Worm (Caenorhabditis elegans) whole organism, late embryonic: ENCODE measurements around the gene C04G6.4.

Experiments used
- F13H6.1 ChIP-seq: sonication (generic microtip); optimal IDR thresholded peaks from 2 replicates; lab custom pipeline; 2016; ENCODE audit warnings: missing genetic modification characterization, missing compliant biosample characterization
- K02D7.2 ChIP-seq: sonication (generic microtip); optimal IDR thresholded peaks from 2 replicates; lab custom pipeline; 2017; ENCODE audit warnings: mild to moderate bottlenecking, missing genetic modification characterization, missing compliant biosample characterization
- K09A11.1 ChIP-seq: sonication (generic microtip); optimal IDR thresholded peaks from 2 replicates; lab custom pipeline; 2017; ENCODE audit warnings: antibody characterized with exemption, mild to moderate bottlenecking, missing genetic modification characterization, missing compliant biosample characterization; ENCODE audit not compliant: insufficient read depth
- T23F11.4 ChIP-seq: fragments of 200-800 bp; sonication (Bioruptor generic); optimal IDR thresholded peaks from 2 replicates; lab custom pipeline; 2018; ENCODE audit warnings: mild to moderate bottlenecking, missing genetic modification characterization, missing compliant biosample characterization
- Y22D7AL.16 ChIP-seq: sonication (generic microtip); optimal IDR thresholded peaks from 2 replicates; lab custom pipeline; 2016; ENCODE audit warnings: missing genetic modification characterization, missing compliant biosample characterization
- ahr-1 ChIP-seq: sonication (generic microtip); optimal IDR thresholded peaks from 2 replicates; lab custom pipeline; 2016; ENCODE audit warnings: missing genetic modification characterization, missing compliant biosample characterization
- ceh-14 ChIP-seq: sonication (generic microtip); optimal IDR thresholded peaks from 2 replicates; lab custom pipeline; 2016; ENCODE audit warnings: missing genotype, missing genetic modification characterization, missing compliant biosample characterization
- ceh-19 ChIP-seq: fragments of 200-800 bp; sonication (Bioruptor generic); optimal IDR thresholded peaks from 2 replicates; lab custom pipeline; 2018; ENCODE audit warnings: mild to moderate bottlenecking, missing genetic modification characterization, missing compliant biosample characterization
- ceh-2 ChIP-seq: sonication (generic microtip); optimal IDR thresholded peaks from 2 replicates; lab custom pipeline; 2016; ENCODE audit warnings: missing genotype, missing genetic modification characterization, missing compliant biosample characterization
- ceh-22 ChIP-seq: sonication (generic microtip); optimal IDR thresholded peaks from 2 replicates; lab custom pipeline; 2017; ENCODE audit warnings: missing biosample characterization, missing genetic modification characterization
- ceh-30 ChIP-seq: fragments of 150-350 bp; optimal IDR thresholded peaks from 2 replicates; lab custom pipeline; 2014; ENCODE audit warnings: missing biosample characterization, missing genetic modification characterization
- ceh-45 ChIP-seq: fragments of 200-800 bp; sonication (Bioruptor generic); IDR thresholded peaks from 2 replicates; pipeline ENCODE4 v1.3.6; 2022; ENCODE audit warnings: missing genetic modification reagents, missing genetic modification characterization, missing compliant biosample characterization
- dmd-4 ChIP-seq: sonication (generic microtip); optimal IDR thresholded peaks from 2 replicates; lab custom pipeline; 2016; ENCODE audit warnings: borderline replicate concordance, missing genetic modification characterization, missing compliant biosample characterization
- dve-1 ChIP-seq: sonication (generic microtip); optimal IDR thresholded peaks from 2 replicates; lab custom pipeline; 2017; ENCODE audit warnings: antibody characterized with exemption, mild to moderate bottlenecking, missing genetic modification characterization, missing compliant biosample characterization
- elt-2 ChIP-seq: sonication (generic microtip); optimal IDR thresholded peaks from 2 replicates; lab custom pipeline; 2016; ENCODE audit warnings: missing genetic modification reagents, missing genetic modification characterization, missing compliant biosample characterization
- elt-4 ChIP-seq: sonication (generic microtip); optimal IDR thresholded peaks from 2 replicates; lab custom pipeline; 2016; ENCODE audit warnings: missing genetic modification characterization, missing compliant biosample characterization
- eyg-1 ChIP-seq: sonication (generic microtip); optimal IDR thresholded peaks from 2 replicates; lab custom pipeline; 2016; ENCODE audit warnings: missing genotype, missing genetic modification characterization, missing compliant biosample characterization
- fax-1 ChIP-seq: sonication (generic microtip); optimal IDR thresholded peaks from 2 replicates; lab custom pipeline; 2016; ENCODE audit warnings: missing genotype, missing genetic modification characterization, missing compliant biosample characterization
- fkh-10 ChIP-seq: fragments of 150-350 bp; optimal IDR thresholded peaks from 2 replicates; lab custom pipeline; 2014; ENCODE audit warnings: missing biosample characterization, missing genetic modification reagents, missing genetic modification characterization
- gmeb-2 ChIP-seq: sonication (generic microtip); optimal IDR thresholded peaks from 2 replicates; lab custom pipeline; 2016; ENCODE audit warnings: missing genetic modification characterization, inconsistent platforms, missing compliant biosample characterization
- hlh-13 ChIP-seq: fragments of 200-800 bp; sonication (Bioruptor generic); optimal IDR thresholded peaks from 2 replicates; lab custom pipeline; 2018; ENCODE audit warnings: mild to moderate bottlenecking, missing genetic modification characterization, missing compliant biosample characterization
- hlh-15 ChIP-seq: sonication (generic microtip); optimal IDR thresholded peaks from 2 replicates; lab custom pipeline; 2016; ENCODE audit warnings: missing genetic modification characterization, missing compliant biosample characterization
- lim-6 ChIP-seq: sonication (generic microtip); optimal IDR thresholded peaks from 2 replicates; lab custom pipeline; 2016; ENCODE audit warnings: missing genetic modification characterization, missing compliant biosample characterization
- lin-11 ChIP-seq: fragments of 200-800 bp; sonication (Bioruptor generic); optimal IDR thresholded peaks from 2 replicates; lab custom pipeline; 2018; ENCODE audit warnings: mild to moderate bottlenecking, missing genetic modification characterization, missing compliant biosample characterization
- madf-2 ChIP-seq: sonication (generic microtip); optimal IDR thresholded peaks from 2 replicates; lab custom pipeline; 2017; ENCODE audit warnings: missing genetic modification characterization, missing compliant biosample characterization
- mec-3 ChIP-seq: sonication (generic microtip); optimal IDR thresholded peaks from 2 replicates; lab custom pipeline; 2016; ENCODE audit warnings: borderline replicate concordance, missing genetic modification characterization, missing compliant biosample characterization
- nfya-1 ChIP-seq: sonication (generic microtip); optimal IDR thresholded peaks from 2 replicates; lab custom pipeline; 2017; ENCODE audit warnings: missing genetic modification characterization, mild to moderate bottlenecking, missing compliant biosample characterization, antibody characterized with exemption, moderate library complexity
- nhr-11 ChIP-seq: fragments of 150-350 bp; optimal IDR thresholded peaks from 2 replicates; lab custom pipeline; 2014; ENCODE audit warnings: missing biosample characterization, missing genetic modification characterization
- nhr-232 ChIP-seq: sonication (generic microtip); optimal IDR thresholded peaks from 2 replicates; lab custom pipeline; 2016; ENCODE audit warnings: missing genetic modification characterization, missing compliant biosample characterization
- odd-2 ChIP-seq: sonication (generic microtip); optimal IDR thresholded peaks from 2 replicates; lab custom pipeline; 2017; ENCODE audit warnings: antibody characterized with exemption, mild to moderate bottlenecking, missing genetic modification characterization, missing compliant biosample characterization
- pag-3 ChIP-seq: sonication (generic microtip); optimal IDR thresholded peaks from 2 replicates; lab custom pipeline; 2016; ENCODE audit warnings: missing compliant biosample characterization, missing genetic modification characterization, borderline replicate concordance
- pat-9 ChIP-seq: fragments of 200-800 bp; sonication (Bioruptor generic); optimal IDR thresholded peaks from 2 replicates; lab custom pipeline; 2018; ENCODE audit warnings: mild to moderate bottlenecking, missing genetic modification characterization, moderate library complexity, missing compliant biosample characterization
- pha-2 ChIP-seq: sonication (generic microtip); optimal IDR thresholded peaks from 2 replicates; lab custom pipeline; 2017; ENCODE audit warnings: mild to moderate bottlenecking, missing genetic modification characterization, missing compliant biosample characterization
- pqm-1 ChIP-seq: sonication (generic microtip); optimal IDR thresholded peaks from 2 replicates; lab custom pipeline; 2016; ENCODE audit warnings: missing genetic modification characterization, missing compliant biosample characterization
- sdc-2 ChIP-seq: sonication (generic microtip); optimal IDR thresholded peaks from 2 replicates; lab custom pipeline; 2016; ENCODE audit warnings: missing genotype, missing genetic modification characterization, missing compliant biosample characterization
- sox-2 ChIP-seq: fragments of 200-800 bp; sonication (Bioruptor generic); IDR thresholded peaks from 2 replicates; pipeline ENCODE4 v1.3.6; 2022; ENCODE audit warnings: missing genetic modification reagents, missing genetic modification characterization, missing compliant biosample characterization
- sox-4 ChIP-seq: sonication (generic microtip); optimal IDR thresholded peaks from 2 replicates; lab custom pipeline; 2017; ENCODE audit warnings: mild to moderate bottlenecking, missing genetic modification characterization, inconsistent platforms, missing compliant biosample characterization
- tbx-7 ChIP-seq: sonication (generic microtip); optimal IDR thresholded peaks from 2 replicates; lab custom pipeline; 2016; ENCODE audit warnings: missing genotype, missing genetic modification characterization, missing compliant biosample characterization
- ttx-3 ChIP-seq: sonication (generic microtip); optimal IDR thresholded peaks from 2 replicates; lab custom pipeline; 2016; ENCODE audit warnings: missing genetic modification reagents, missing genetic modification characterization, missing compliant biosample characterization
- unc-42 ChIP-seq: sonication (generic microtip); optimal IDR thresholded peaks from 2 replicates; lab custom pipeline; 2016; ENCODE audit warnings: missing genotype, missing genetic modification characterization, missing compliant biosample characterization
- unc-55 ChIP-seq: sonication (generic microtip); optimal IDR thresholded peaks from 2 replicates; lab custom pipeline; 2017; ENCODE audit warnings: missing biosample characterization, missing genetic modification reagents, missing genetic modification characterization
- unc-86 ChIP-seq: sonication (generic microtip); optimal IDR thresholded peaks from 2 replicates; lab custom pipeline; 2016; ENCODE audit warnings: missing genetic modification characterization, missing compliant biosample characterization
- zip-5 ChIP-seq: sonication (generic microtip); optimal IDR thresholded peaks from 2 replicates; lab custom pipeline; 2016; ENCODE audit warnings: missing genetic modification characterization, missing compliant biosample characterization
- ztf-16 ChIP-seq: sonication (generic microtip); optimal IDR thresholded peaks from 2 replicates; lab custom pipeline; 2017; ENCODE audit warnings: missing genetic modification characterization, missing compliant biosample characterization

Gene C04G6.4

ce11 chrII:5105020-5105419 is 21.8 kb upstream of the C04G6.4 start (continued):
- TF ChIP-seq K02D7.2 (tag; lab: Kevin White, UChicago) (peak; percentile 95), ceh-14 (peak; percentile 94), ztf-16 (peak; percentile 96), ceh-22 (tag; lab: Kevin White, UChicago) (peak; percentile 28), dve-1 (tag; lab: Kevin White, UChicago) (peak; percentile 93), lin-11 (tag; lab: Kevin White, UChicago) (peak; percentile 94), ceh-19 (peak; percentile 97), ttx-3 (tag; lab: Kevin White, UChicago) (peak; percentile 94), nhr-232 (tag; lab: Kevin White, UChicago) (peak; percentile 97), gmeb-2 (tag; lab: Kevin White, UChicago) (peak; percentile 98), unc-55 (GFP tag; lab: Kevin White, UChicago) (no peak), dmd-4 (peak; percentile 96), Y22D7AL.16 (tag; lab: Kevin White, UChicago) (peak; percentile 98), ceh-2 (tag; lab: Kevin White, UChicago) (peak; percentile 86), F13H6.1 (tag; lab: Kevin White, UChicago) (peak; percentile 92), hlh-15 (tag; lab: Kevin White, UChicago) (peak; percentile 96), sox-2 (GFP tag; lab: Robert Waterston, UW) (peak; percentile 97), ahr-1 (tag; lab: Kevin White, UChicago) (peak; percentile 90), hlh-13 (GFP tag; lab: Kevin White, UChicago) (peak; percentile 95), nhr-11 (tag; lab: Kevin White, UChicago) (no peak), ceh-30 (tag; lab: Kevin White, UChicago) (peak; percentile 74), pha-2 (tag; lab: Kevin White, UChicago) (peak; percentile 93), K09A11.1 (tag; lab: Kevin White, UChicago) (peak; percentile 90), elt-2 (tag; lab: Kevin White, UChicago) (peak; percentile 100), zip-5 (tag; lab: Kevin White, UChicago) (peak; percentile 79), madf-2 (tag; lab: Kevin White, UChicago) (peak; percentile 96), tbx-7 (tag; lab: Kevin White, UChicago) (peak; percentile 75), unc-42 (tag; lab: Kevin White, UChicago) (peak; percentile 66), unc-86 (tag; lab: Kevin White, UChicago) (peak; percentile 92), sdc-2 (tag; lab: Kevin White, UChicago) (peak; percentile 90), pat-9 (peak; percentile 98), ceh-45 (GFP tag; lab: Robert Waterston, UW) (peak; percentile 92), elt-4 (tag; lab: Kevin White, UChicago) (peak; percentile 93), fax-1 (tag; lab: Kevin White, UChicago) (peak; percentile 95), mec-3 (tag; lab: Kevin White, UChicago) (peak; percentile 87), odd-2 (tag; lab: Kevin White, UChicago) (peak; percentile 72), pqm-1 (tag; lab: Kevin White, UChicago) (peak; percentile 93), pag-3 (tag; lab: Kevin White, UChicago) (peak; percentile 68), lim-6 (tag; lab: Kevin White, UChicago) (peak; percentile 94), nfya-1 (peak; percentile 88), T23F11.4 (GFP tag; lab: Kevin White, UChicago) (peak; percentile 98), fkh-10 (GFP tag; lab: Kevin White, UChicago) (peak; percentile 79), sox-4 (tag; lab: Kevin White, UChicago) (peak; percentile 98), eyg-1 (tag; lab: Kevin White, UChicago) (peak; percentile 88)
